Worm (Caenorhabditis elegans) whole organism, late embryonic: ENCODE data around the gene C04C11.25.

ENCODE experiments used
- ama-1 ChIP-seq: fragments of 150-350 bp; optimal IDR thresholded peaks from 2 replicates; lab custom pipeline; 2014
- ceh-48 ChIP-seq: sonication (generic microtip); optimal IDR thresholded peaks from 2 replicates; lab custom pipeline; 2016; ENCODE audit warnings: missing genetic modification characterization, inconsistent platforms, missing compliant biosample characterization
- gmeb-2 ChIP-seq: sonication (generic microtip); optimal IDR thresholded peaks from 2 replicates; lab custom pipeline; 2016; ENCODE audit warnings: missing genetic modification characterization, inconsistent platforms, missing compliant biosample characterization
- pros-1 ChIP-seq: fragments of 150-350 bp; optimal IDR thresholded peaks from 2 replicates; lab custom pipeline; 2014; ENCODE audit warnings: missing biosample characterization, missing genetic modification reagents, missing genetic modification characterization
- tbx-2 ChIP-seq: sonication (generic microtip); optimal IDR thresholded peaks from 2 replicates; lab custom pipeline; 2016; ENCODE audit warnings: missing genetic modification characterization, missing compliant biosample characterization

DNA sequence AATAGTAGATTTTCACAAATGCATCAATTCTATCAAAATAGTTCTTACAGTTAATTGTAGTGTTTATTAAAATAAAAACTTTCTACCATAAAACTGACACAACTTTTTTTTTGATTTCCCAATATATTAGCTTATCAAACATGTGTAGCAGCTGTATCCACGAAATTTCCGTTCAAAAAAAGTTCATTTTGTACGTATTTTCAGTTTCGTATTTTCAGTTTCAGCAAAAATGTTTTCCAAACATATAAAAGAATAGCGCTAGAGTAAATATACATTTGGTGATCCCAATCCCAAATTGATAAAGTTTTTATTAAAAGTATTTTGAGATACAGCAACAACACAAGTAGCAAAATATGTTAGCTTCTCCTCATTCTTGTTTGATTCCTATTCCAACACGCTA, 14.1 kb upstream of the C04C11.25 start:
- TF ChIP-seq tbx-2 (tag; lab: Kevin White, UChicago) (no peak), ama-1 (no peak), ceh-48 (tag; lab: Kevin White, UChicago) (no peak), gmeb-2 (tag; lab: Kevin White, UChicago) (no peak), pros-1 (tag; lab: Kevin White, UChicago) (no peak)
